Worm (Caenorhabditis elegans) whole organism, young adult: ENCODE results near the gene Y67A10A.11.

Experiments used
- pbrm-1 ChIP-seq: fragments of 200-800 bp; sonication (Bioruptor generic); IDR thresholded peaks from 2 replicates; pipeline ENCODE4 v1.3.6; 2022; ENCODE audit warnings: missing genetic modification reagents, missing genetic modification characterization, missing compliant biosample characterization
- pha-4 ChIP-seq: fragments of 150-350 bp; sonication (generic microtip); optimal IDR thresholded peaks from 2 replicates; lab custom pipeline; 2014; ENCODE audit warnings: missing biosample characterization, missing genetic modification reagents, missing genetic modification characterization
- snpc-4 ChIP-seq, 5 experiments: fragments of 150-350 bp in 1 of 5; sonication (generic microtip) in 4 of 5; optimal IDR thresholded peaks; 2 replicates each; lab custom pipeline; 2014 to 2018; ENCODE audit warnings: missing genetic modification characterization in 5 of 5, missing biosample characterization in 3 of 5, antibody characterized with exemption in 2 of 5, mild to moderate bottlenecking in 2 of 5, missing compliant biosample characterization in 2 of 5, missing genotype in 2 of 5, moderate library complexity in 2 of 5, missing genetic modification reagents in 1 of 5

DNA sequence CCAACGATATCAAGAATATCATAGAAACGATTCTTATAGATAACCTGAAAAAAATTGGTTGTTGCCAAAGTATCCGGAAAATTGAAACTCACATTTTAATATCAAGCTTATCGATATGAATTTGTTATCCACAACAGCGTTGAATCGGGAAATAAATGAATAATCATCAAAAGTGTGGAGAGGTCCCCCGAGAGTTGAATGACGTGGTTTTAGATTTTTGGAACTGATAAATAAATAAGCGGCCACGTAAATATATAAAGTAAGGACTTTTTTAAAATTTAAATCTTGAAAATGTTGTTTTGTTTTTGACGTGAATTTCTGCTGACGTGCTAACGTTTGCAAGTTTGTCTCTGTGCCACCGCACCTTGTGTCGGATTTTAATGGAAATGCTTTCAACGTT is 5.4 kb upstream of the Y67A10A.11 start, which contains the start of gene Y67A10A.3:
- no peak for TF ChIP-seq pbrm-1
- no peak for TF ChIP-seq pha-4 (tag; lab: Kevin White, UChicago)
- no peak for TF ChIP-seq snpc-4 (GFP tag; optimal IDR thresholded peaks at IDR 0.05; lab: Kevin White, UChicago)
- no peak for TF ChIP-seq snpc-4 (tag; optimal IDR thresholded peaks at IDR 0.05; lab: Kevin White, UChicago)
